Fruit fly (Drosophila melanogaster): Measurements from ENCODE around the gene Nep3.

dm6 chrX:20001996-20002395, 40.9 kb downstream of the Nep3 start, which contains the start of gene lky:
- TF ChIP-seq CTCF (optimal IDR thresholded peaks at IDR 0.05) (no peak), CG8478 (optimal IDR thresholded peaks at IDR 0.05) (no peak)
